Fruit fly (Drosophila melanogaster): Measurements from ENCODE around the gene CG31730.

DNA sequence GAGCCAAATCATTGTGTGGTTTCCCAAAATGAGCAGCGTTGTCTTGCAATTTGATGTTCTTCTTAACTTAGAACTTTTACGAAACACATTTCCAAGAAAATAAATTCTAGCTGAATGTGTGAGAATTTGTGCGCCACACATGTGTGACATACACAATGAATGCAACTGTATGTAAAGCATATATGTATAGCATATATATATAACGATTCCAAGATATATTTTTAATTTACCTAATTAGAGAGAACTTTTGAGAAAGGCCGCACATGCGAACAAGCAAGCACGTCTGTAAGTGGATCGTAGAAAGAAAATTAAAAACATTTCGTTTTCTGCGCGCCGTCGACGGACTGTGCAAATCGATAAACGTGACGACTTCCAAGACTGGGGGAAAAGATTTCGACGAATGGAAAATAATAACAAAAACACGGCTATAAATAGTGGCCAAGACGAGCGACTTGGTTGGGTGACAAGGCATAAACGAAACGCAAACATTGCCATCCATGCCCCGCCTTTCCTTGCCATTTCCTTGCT, 32.5 kb upstream of the CG31730 start:
- no peak for TF ChIP-seq lz (GFP tag; optimal IDR thresholded peaks at IDR 0.05)
- no peak for TF ChIP-seq eg (GFP tag; IDR thresholded peaks at IDR 0.05)
- TF ChIP-seq CG9139 (GFP tag; optimal IDR thresholded peaks at IDR 0.05), result no peak
- TF ChIP-seq achi (GFP tag; optimal IDR thresholded peaks at IDR 0.05), result no peak
- no peak for TF ChIP-seq Eip93F (GFP tag; optimal IDR thresholded peaks at IDR 0.05)
- no peak for TF ChIP-seq fd85E (GFP tag; optimal IDR thresholded peaks at IDR 0.05)
- no peak for TF ChIP-seq CG6854 (GFP tag; optimal IDR thresholded peaks at IDR 0.05)
